ENCODE assay signal across 2 fruit fly cellular contexts in the genomic region with DNA sequence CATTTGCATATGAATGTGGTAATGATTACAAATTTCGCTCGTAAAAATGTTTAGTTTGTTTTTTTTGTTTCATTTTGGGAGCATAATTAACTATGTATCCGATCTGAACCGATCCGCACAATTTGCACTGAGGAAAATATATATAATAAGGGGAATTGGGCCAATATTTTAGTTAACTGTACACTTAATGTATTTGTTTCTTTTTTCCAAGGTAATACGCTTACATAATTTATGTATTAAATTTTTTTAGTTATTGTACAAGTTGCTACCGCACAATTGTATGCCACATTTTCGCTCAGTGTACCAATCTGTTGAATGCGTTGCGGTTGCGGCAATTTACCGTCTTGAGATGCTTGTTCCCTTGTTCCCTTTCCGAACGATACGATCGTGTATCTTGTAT.
A peak's percentile ranks its signal among the peaks of the same experiment; 100 is the strongest.
TF ChIP-seq lines count a peak whose summit lies in the region.

No protein-coding gene starts in this region.

TF ChIP-seq in whole organism, embryonic, 481 proteins besides CTCF, POLR2A, EP300 and RAD21 (continued from another document and continues in another):
- TF ChIP-seq Dad (GFP tag; optimal IDR thresholded peaks at IDR 0.05; lab: Kevin White, UChicago) (peak; percentile 73), wor (GFP tag; IDR thresholded peaks at IDR 0.05; lab: Robert Waterston, UW) (peak; percentile 82), CG17912 (GFP tag; optimal IDR thresholded peaks at IDR 0.05; lab: Kevin White, UChicago) (peak; percentile 34), sqz (GFP tag; optimal IDR thresholded peaks at IDR 0.05; lab: Kevin White, UChicago) (peak; percentile 80), CG12391 (tag; optimal IDR thresholded peaks at IDR 0.05; lab: Kevin White, UChicago) (peak; percentile 85), CG17829 (tag; optimal IDR thresholded peaks at IDR 0.05; lab: Kevin White, UChicago) (peak; percentile 87), CG6689 (GFP tag; IDR thresholded peaks at IDR 0.05; lab: Robert Waterston, UW) (peak; percentile 92), Eip74EF (GFP tag; optimal IDR thresholded peaks at IDR 0.05; lab: Kevin White, UChicago) (peak in 1 of 2 experiments; percentile 64), fd102C (GFP tag; optimal IDR thresholded peaks at IDR 0.05; lab: Kevin White, UChicago) (peak; percentile 61), row (GFP tag; IDR thresholded peaks at IDR 0.05; lab: Robert Waterston, UW) (peak; percentile 91), CG11085 (GFP tag; IDR thresholded peaks at IDR 0.05; lab: Robert Waterston, UW) (peak; percentile 54), gt (GFP tag; IDR thresholded peaks at IDR 0.05; lab: Robert Waterston, UW) (peak; percentile 77), E2f2 (GFP tag; IDR thresholded peaks at IDR 0.05; lab: Robert Waterston, UW) (peak; percentile 71), Nf-YA (GFP tag; IDR thresholded peaks at IDR 0.05; lab: Robert Waterston, UW) (peak; percentile 83), Antp (GFP tag; optimal IDR thresholded peaks at IDR 0.05; lab: Kevin White, UChicago) (peak; percentile 73), Atf-2 (GFP tag; optimal IDR thresholded peaks at IDR 0.05; lab: Kevin White, UChicago) (peak; percentile 77), Hr78 (GFP tag; optimal IDR thresholded peaks at IDR 0.05; lab: Kevin White, UChicago) (peak in 1 of 2 experiments; percentile 63), CG7786 (GFP tag; optimal IDR thresholded peaks at IDR 0.05; lab: Kevin White, UChicago) (peak; percentile 66), tin (GFP tag; optimal IDR thresholded peaks at IDR 0.05; lab: Kevin White, UChicago) (peak; percentile 82), CG18262 (tag; optimal IDR thresholded peaks at IDR 0.05; lab: Kevin White, UChicago) (peak; percentile 86), CG14710 (tag; optimal IDR thresholded peaks at IDR 0.05; lab: Kevin White, UChicago) (peak; percentile 75), YL-1 (GFP tag; optimal IDR thresholded peaks at IDR 0.05; lab: Kevin White, UChicago) (no peak), disco-r (GFP tag; optimal IDR thresholded peaks at IDR 0.05; lab: Kevin White, UChicago) (peak; percentile 29), Stat92E (GFP tag; optimal IDR thresholded peaks at IDR 0.05; lab: Kevin White, UChicago) (no peak), CG4424 (GFP tag; optimal IDR thresholded peaks at IDR 0.05; lab: Kevin White, UChicago) (peak; percentile 86), HLH54F (GFP tag; optimal IDR thresholded peaks at IDR 0.05; lab: Kevin White, UChicago) (peak; percentile 77), Elba2 (GFP tag; optimal IDR thresholded peaks at IDR 0.05; lab: Kevin White, UChicago) (peak; percentile 19), ttk (GFP tag; IDR thresholded peaks at IDR 0.05; lab: Robert Waterston, UW) (peak; percentile 87), Dek (tag; optimal IDR thresholded peaks at IDR 0.05; lab: Kevin White, UChicago) (peak; percentile 75), wdn (GFP tag; IDR thresholded peaks at IDR 0.05; lab: Robert Waterston, UW) (peak; percentile 63), CG15269 (tag; optimal IDR thresholded peaks at IDR 0.05; lab: Kevin White, UChicago) (peak; percentile 84), D (optimal IDR thresholded peaks at IDR 0.05; lab: Kevin White, UChicago) (no peak), D (GFP tag; optimal IDR thresholded peaks at IDR 0.05; lab: Kevin White, UChicago) (peak; percentile 78), CG16863 (GFP tag; optimal IDR thresholded peaks at IDR 0.05; lab: Kevin White, UChicago) (peak; percentile 77), Bteb2 (GFP tag; optimal IDR thresholded peaks at IDR 0.05; lab: Kevin White, UChicago) (peak; percentile 75), Ets65A (GFP tag; lab: Kevin White, UChicago) (peak; percentile 89), unpg (GFP tag; optimal IDR thresholded peaks at IDR 0.05; lab: Kevin White, UChicago) (peak; percentile 92), CG2129 (GFP tag; IDR thresholded peaks at IDR 0.05; lab: Robert Waterston, UW; ENCODE audit: partially characterized antibody) (no peak), CG4730 (GFP tag; IDR thresholded peaks at IDR 0.05; lab: Robert Waterston, UW) (peak; percentile 89), CG31441 (GFP tag; IDR thresholded peaks at IDR 0.05; lab: Robert Waterston, UW) (peak; percentile 87), tgo (GFP tag; IDR thresholded peaks at IDR 0.05; lab: Robert Waterston, UW) (peak; percentile 90), CG3281 (GFP tag; optimal IDR thresholded peaks at IDR 0.05; lab: Kevin White, UChicago) (peak; percentile 73), CG10565 (GFP tag; optimal IDR thresholded peaks at IDR 0.05; lab: Kevin White, UChicago) (peak; percentile 20), oc (tag; optimal IDR thresholded peaks at IDR 0.05; lab: Kevin White, UChicago) (peak; percentile 79), CG8924 (tag; optimal IDR thresholded peaks at IDR 0.05; lab: Kevin White, UChicago) (peak; percentile 85), CG12071 (GFP tag; optimal IDR thresholded peaks at IDR 0.05; lab: Kevin White, UChicago) (peak; percentile 76), CG16813 (GFP tag; IDR thresholded peaks at IDR 0.05; lab: Robert Waterston, UW; ENCODE audit: partially characterized antibody) (no peak), CG1024 (GFP tag; IDR thresholded peaks at IDR 0.05; lab: Robert Waterston, UW) (peak; percentile 85), Kr (GFP tag; optimal IDR thresholded peaks at IDR 0.05; lab: Kevin White, UChicago) (no peak), Xbp1 (GFP tag; optimal IDR thresholded peaks at IDR 0.05; lab: Kevin White, UChicago) (peak; percentile 82), CG7839 (tag; optimal IDR thresholded peaks at IDR 0.05; lab: Kevin White, UChicago) (peak; percentile 93), Fer1 (GFP tag; optimal IDR thresholded peaks at IDR 0.05; lab: Kevin White, UChicago) (peak; percentile 77), z (GFP tag; IDR thresholded peaks at IDR 0.05; lab: Robert Waterston, UW) (peak; percentile 72; the same call in 2 of the 3 replicates), MESR4 (GFP tag; optimal IDR thresholded peaks at IDR 0.05; lab: Kevin White, UChicago) (no peak), NK7.1 (GFP tag; optimal IDR thresholded peaks at IDR 0.05; lab: Kevin White, UChicago) (peak; percentile 60), CG12942 (GFP tag; optimal IDR thresholded peaks at IDR 0.05; lab: Kevin White, UChicago) (peak; percentile 72), otp (GFP tag; IDR thresholded peaks at IDR 0.05; lab: Robert Waterston, UW) (peak; percentile 70), CG10321 (GFP tag; IDR thresholded peaks at IDR 0.05; lab: Robert Waterston, UW) (peak; percentile 66), ci (GFP tag; IDR thresholded peaks at IDR 0.05; lab: Robert Waterston, UW) (peak; percentile 97), nerfin-2 (GFP tag; IDR thresholded peaks at IDR 0.05; lab: Robert Waterston, UW; ENCODE audit: partially characterized antibody) (no peak), dmrt99B (tag; optimal IDR thresholded peaks at IDR 0.05; lab: Kevin White, UChicago) (peak; percentile 95), ems (GFP tag; optimal IDR thresholded peaks at IDR 0.05; lab: Kevin White, UChicago) (peak; percentile 67), Trl (optimal IDR thresholded peaks at IDR 0.05; lab: Kevin White, UChicago) (no peak), Trl (GFP tag; optimal IDR thresholded peaks at IDR 0.05; lab: Kevin White, UChicago) (peak; percentile 76)

TF ChIP-seq in whole organism, prepupa, 60 proteins besides CTCF, POLR2A, EP300 and RAD21 (continued from another document):
- TF ChIP-seq acj6 (GFP tag; optimal IDR thresholded peaks at IDR 0.05; lab: Kevin White, UChicago), result peak; percentile 8
- no peak for TF ChIP-seq CG6276 (GFP tag; optimal IDR thresholded peaks at IDR 0.05; lab: Kevin White, UChicago)
- no peak for TF ChIP-seq CG11294 (GFP tag; IDR thresholded peaks at IDR 0.05; lab: Robert Waterston, UW)
- TF ChIP-seq CG16779 (tag; optimal IDR thresholded peaks at IDR 0.05; lab: Kevin White, UChicago), result no peak
- no peak for TF ChIP-seq Smox (GFP tag; optimal IDR thresholded peaks at IDR 0.05; lab: Kevin White, UChicago)
- no peak for TF ChIP-seq Hr4 (GFP tag; optimal IDR thresholded peaks at IDR 0.05; lab: Kevin White, UChicago)
- TF ChIP-seq Lpt (GFP tag; optimal IDR thresholded peaks at IDR 0.05; lab: Kevin White, UChicago), result no peak
- no peak for TF ChIP-seq CG34406 (GFP tag; optimal IDR thresholded peaks at IDR 0.05; lab: Kevin White, UChicago)
- peak; percentile 22 for TF ChIP-seq OdsH (GFP tag; optimal IDR thresholded peaks at IDR 0.05; lab: Kevin White, UChicago)
- TF ChIP-seq Sox102F (GFP tag; optimal IDR thresholded peaks at IDR 0.05; lab: Kevin White, UChicago), result no peak
- TF ChIP-seq Ets96B (tag; optimal IDR thresholded peaks at IDR 0.05; lab: Kevin White, UChicago), result peak; percentile 15
- TF ChIP-seq CG8119 (GFP tag; IDR thresholded peaks at IDR 0.05; lab: Robert Waterston, UW), result no peak
- peak in 1 of 2 experiments; percentile 31 for TF ChIP-seq ss (GFP tag; optimal IDR thresholded peaks at IDR 0.05; lab: Kevin White, UChicago)
- TF ChIP-seq CG9139 (GFP tag; optimal IDR thresholded peaks at IDR 0.05; lab: Kevin White, UChicago), result no peak
- TF ChIP-seq Eip78C (GFP tag; lab: Kevin White, UChicago), result peak; percentile 82
- TF ChIP-seq spab (GFP tag; optimal IDR thresholded peaks at IDR 0.05; lab: Kevin White, UChicago), result no peak
- no peak for TF ChIP-seq Eip93F (GFP tag; optimal IDR thresholded peaks at IDR 0.05; lab: Kevin White, UChicago)
- no peak for TF ChIP-seq Blimp-1 (GFP tag; optimal IDR thresholded peaks at IDR 0.05; lab: Kevin White, UChicago)
- no peak for TF ChIP-seq Ets21C (GFP tag; optimal IDR thresholded peaks at IDR 0.05; lab: Kevin White, UChicago)
- TF ChIP-seq fd59A (GFP tag; optimal IDR thresholded peaks at IDR 0.05; lab: Kevin White, UChicago), result no peak
- no peak for TF ChIP-seq achi (GFP tag; optimal IDR thresholded peaks at IDR 0.05; lab: Kevin White, UChicago)
- TF ChIP-seq esn (GFP tag; optimal IDR thresholded peaks at IDR 0.05; lab: Kevin White, UChicago), result no peak
- no peak for TF ChIP-seq Sox14 (GFP tag; optimal IDR thresholded peaks at IDR 0.05; lab: Kevin White, UChicago)
- TF ChIP-seq CG15336 (GFP tag; IDR thresholded peaks at IDR 0.05; lab: Robert Waterston, UW), result no peak
- TF ChIP-seq eg (GFP tag; IDR thresholded peaks at IDR 0.05; lab: Robert Waterston, UW), result no peak
- TF ChIP-seq dac (GFP tag; optimal IDR thresholded peaks at IDR 0.05; lab: Kevin White, UChicago), result no peak
- no peak for TF ChIP-seq fkh (GFP tag; optimal IDR thresholded peaks at IDR 0.05; lab: Kevin White, UChicago)
- TF ChIP-seq CG3032 (tag; optimal IDR thresholded peaks at IDR 0.05; lab: Kevin White, UChicago), result peak; percentile 10
- TF ChIP-seq CG6792 (GFP tag; optimal IDR thresholded peaks at IDR 0.05; lab: Kevin White, UChicago), result no peak
- no peak for TF ChIP-seq lz (GFP tag; optimal IDR thresholded peaks at IDR 0.05; lab: Kevin White, UChicago)
- no peak for TF ChIP-seq svp (GFP tag; lab: Kevin White, UChicago)
- TF ChIP-seq CG4318 (GFP tag; optimal IDR thresholded peaks at IDR 0.05; lab: Kevin White, UChicago), result no peak
- TF ChIP-seq CG6808 (GFP tag; optimal IDR thresholded peaks at IDR 0.05; lab: Kevin White, UChicago), result no peak
- peak; percentile 13 for TF ChIP-seq Eip75B (GFP tag; optimal IDR thresholded peaks at IDR 0.05; lab: Kevin White, UChicago)
- peak; percentile 55; the same call in 2 of the 3 replicates for TF ChIP-seq CG6163 (GFP tag; IDR thresholded peaks at IDR 0.05; lab: Robert Waterston, UW)
- TF ChIP-seq fd85E (GFP tag; optimal IDR thresholded peaks at IDR 0.05; lab: Kevin White, UChicago), result no peak
- no peak for TF ChIP-seq CG7368 (GFP tag; optimal IDR thresholded peaks at IDR 0.05; lab: Kevin White, UChicago)
TF ChIP-seq in whole organism, prepupa: peak in this region for 14.
